Worm (Caenorhabditis elegans) whole organism, L3 larva: ENCODE results near the gene F22H10.1.

Source experiments
- aly-2 ChIP-seq: fragments of 150-350 bp; optimal IDR thresholded peaks from 2 replicates; lab custom pipeline; 2014; ENCODE audit warnings: missing biosample characterization, missing genetic modification characterization
- ama-1 ChIP-seq: fragments of 150-350 bp; optimal IDR thresholded peaks from 2 replicates; lab custom pipeline; 2018
- ceh-82 ChIP-seq: fragments of 150-350 bp; optimal IDR thresholded peaks from 2 replicates; lab custom pipeline; 2014; ENCODE audit warnings: missing biosample characterization, missing genetic modification characterization
- fos-1 ChIP-seq: fragments of 150-350 bp; optimal IDR thresholded peaks from 2 replicates; lab custom pipeline; 2014; ENCODE audit warnings: missing biosample characterization, missing genetic modification characterization
- jun-1 ChIP-seq: fragments of 150-350 bp; optimal IDR thresholded peaks from 2 replicates; lab custom pipeline; 2014; ENCODE audit warnings: missing biosample characterization, missing genetic modification reagents, missing genetic modification characterization
- lin-39 ChIP-seq: fragments of 150-350 bp; optimal IDR thresholded peaks from 2 replicates; lab custom pipeline; 2018; ENCODE audit warnings: missing biosample characterization, missing genetic modification reagents, missing genetic modification characterization
- nhr-77 ChIP-seq: fragments of 150-350 bp; optimal IDR thresholded peaks from 2 replicates; lab custom pipeline; 2014; ENCODE audit warnings: missing biosample characterization, missing genetic modification characterization
- skn-1 ChIP-seq: fragments of 150-350 bp; optimal IDR thresholded peaks from 2 replicates; lab custom pipeline; 2014; ENCODE audit warnings: missing biosample characterization, missing genetic modification characterization
- ztf-11 ChIP-seq: fragments of 150-350 bp; optimal IDR thresholded peaks from 2 replicates; lab custom pipeline; 2014; ENCODE audit warnings: missing biosample characterization, missing genetic modification characterization

DNA sequence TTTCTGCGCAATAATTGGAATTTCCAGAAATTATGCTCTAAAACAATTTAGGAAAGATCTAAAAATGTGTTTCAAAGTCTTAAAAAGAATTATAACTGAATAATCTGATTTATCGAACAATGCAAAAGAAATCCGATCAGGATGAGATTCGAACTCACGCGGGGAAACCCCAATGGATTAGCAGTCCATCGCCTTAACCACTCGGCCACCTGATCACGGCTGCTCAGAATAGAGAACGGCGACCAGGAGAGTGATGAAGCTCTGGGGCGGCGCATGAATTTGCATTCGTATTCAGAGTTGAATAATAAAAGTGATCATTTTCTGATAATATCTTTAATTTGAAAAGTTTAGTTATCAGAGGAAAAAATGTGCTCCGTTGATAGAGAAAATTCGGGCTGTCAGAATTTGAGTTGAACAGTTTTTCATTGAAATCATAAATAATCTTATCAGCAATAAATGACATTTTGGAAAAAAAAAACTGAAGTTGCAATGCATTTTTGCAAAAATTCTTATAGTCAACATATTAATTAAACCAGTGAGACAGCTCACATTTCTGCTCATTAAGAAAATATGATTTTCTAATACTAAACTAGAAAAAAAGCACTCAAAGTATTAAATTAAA is 12.3 kb upstream of the F22H10.1 start:
- TF ChIP-seq skn-1 (tag; lab: Kevin White, UChicago) (no peak), jun-1 (no peak), lin-39 (tag; lab: Kevin White, UChicago) (no peak), ztf-11 (tag; lab: Kevin White, UChicago) (no peak), aly-2 (no peak), fos-1 (tag; lab: Kevin White, UChicago) (no peak), ceh-82 (no peak), ama-1 (lab: Kevin White, UChicago) (no peak), nhr-77 (tag; lab: Kevin White, UChicago) (no peak)
